Fruit fly (Drosophila melanogaster) whole organism, embryonic: ENCODE results near the gene CG42536.
A peak's percentile ranks its signal among the peaks of the same experiment; 100 is the strongest.

Experiments
- ATbp ChIP-seq: fragments of 200-800 bp; sonication (Bioruptor generic); optimal IDR thresholded peaks from 2 replicates; lab custom pipeline; 2017; ENCODE audit warnings: missing biosample characterization, mild to moderate bottlenecking, missing genetic modification characterization, missing genetic modification reagents
- Bgb ChIP-seq: fragments of 200-800 bp; sonication (Bioruptor generic); IDR thresholded peaks from 2 replicates; pipeline ENCODE4 v1.3.6; 2022; ENCODE audit warnings: missing biosample characterization, missing genetic modification characterization; ENCODE audit not compliant: partially characterized antibody
- CG10321 ChIP-seq: fragments of 200-800 bp; sonication (Bioruptor generic); IDR thresholded peaks from 2 replicates; pipeline ENCODE4 v1.3.6; 2022; ENCODE audit warnings: missing biosample characterization, missing genetic modification characterization
- CG11695 ChIP-seq: fragments of 200-800 bp; sonication (Bioruptor generic); IDR thresholded peaks from 3 replicates; pipeline ENCODE4 v1.3.6; 2022; ENCODE audit warnings: missing biosample characterization, missing genetic modification characterization
- CG13296 ChIP-seq: fragments of 200-800 bp; sonication (Bioruptor generic); optimal IDR thresholded peaks from 3 replicates; lab custom pipeline; 2018; ENCODE audit warnings: missing biosample characterization, mild to moderate bottlenecking, missing genetic modification characterization
- CG13894 ChIP-seq: fragments of 200-800 bp; sonication (Bioruptor generic); optimal IDR thresholded peaks from 3 replicates; lab custom pipeline; 2018; ENCODE audit warnings: missing biosample characterization, mild to moderate bottlenecking, missing genetic modification characterization, moderate library complexity
- CG14965 ChIP-seq: fragments of 200-800 bp; sonication (Bioruptor generic); optimal IDR thresholded peaks from 2 replicates; lab custom pipeline; 2016; ENCODE audit warnings: missing biosample characterization, missing genetic modification characterization, borderline replicate concordance
- CG15269 ChIP-seq: fragments of 200-800 bp; sonication (Bioruptor generic); optimal IDR thresholded peaks from 2 replicates; lab custom pipeline; 2018; ENCODE audit warnings: missing biosample characterization, mild to moderate bottlenecking, missing genetic modification characterization, moderate library complexity
- CG16813 ChIP-seq: fragments of 200-800 bp; sonication (Bioruptor generic); IDR thresholded peaks from 3 replicates; pipeline ENCODE4 v1.3.6; 2022; ENCODE audit warnings: missing biosample characterization, missing genetic modification characterization; ENCODE audit not compliant: partially characterized antibody
- CG1792 ChIP-seq: fragments of 200-800 bp; sonication (Bioruptor generic); optimal IDR thresholded peaks from 2 replicates; lab custom pipeline; 2016; ENCODE audit warnings: missing biosample characterization, missing genetic modification characterization
- CG18599 ChIP-seq: fragments of 200-800 bp; sonication (Bioruptor generic); optimal IDR thresholded peaks from 3 replicates; lab custom pipeline; 2017; ENCODE audit warnings: missing biosample characterization, missing genetic modification characterization, mild to moderate bottlenecking, moderate library complexity, missing genetic modification reagents
- CG2116 ChIP-seq: fragments of 200-800 bp; sonication (Bioruptor generic); optimal IDR thresholded peaks from 3 replicates; lab custom pipeline; 2018; ENCODE audit warnings: missing biosample characterization, mild to moderate bottlenecking, missing genetic modification characterization
- CG30431 ChIP-seq: fragments of 200-800 bp; sonication (Bioruptor generic); optimal IDR thresholded peaks from 2 replicates; lab custom pipeline; 2017; ENCODE audit warnings: missing biosample characterization, missing genetic modification characterization
- CG31388 ChIP-seq: fragments of 200-800 bp; sonication (Bioruptor generic); optimal IDR thresholded peaks from 2 replicates; lab custom pipeline; 2016; ENCODE audit warnings: missing biosample characterization, missing genetic modification characterization
- CG3281 ChIP-seq: fragments of 200-800 bp; sonication (Bioruptor generic); optimal IDR thresholded peaks from 3 replicates; lab custom pipeline; 2017; ENCODE audit warnings: missing biosample characterization, mild to moderate bottlenecking, missing genetic modification characterization
- CG6813 ChIP-seq: fragments of 200-800 bp; sonication (Bioruptor generic); optimal IDR thresholded peaks from 2 replicates; lab custom pipeline; 2017; ENCODE audit warnings: missing biosample characterization, missing genetic modification characterization, mild to moderate bottlenecking, moderate library complexity, missing genetic modification reagents
- CG6854 ChIP-seq: fragments of 200-800 bp; sonication (Bioruptor generic); optimal IDR thresholded peaks from 3 replicates; lab custom pipeline; 2017; ENCODE audit warnings: missing biosample characterization, mild to moderate bottlenecking, missing genetic modification characterization
- CG7963 ChIP-seq: fragments of 200-800 bp; sonication (Bioruptor generic); IDR thresholded peaks from 3 replicates; pipeline ENCODE4 v1.3.6; 2022; ENCODE audit warnings: missing biosample characterization, missing genetic modification characterization; ENCODE audit not compliant: partially characterized antibody
- CG8290 ChIP-seq, 3 experiments: fragments of 200-800 bp; sonication (Bioruptor generic); optimal IDR thresholded peaks; 2 replicates each; lab custom pipeline; 2016 to 2019; ENCODE audit warnings: missing biosample characterization in 3 of 3, missing genetic modification characterization in 3 of 3, mild to moderate bottlenecking in 2 of 3, moderate library complexity in 1 of 3
- CG8388 ChIP-seq: fragments of 200-800 bp; sonication (Bioruptor generic); optimal IDR thresholded peaks from 2 replicates; lab custom pipeline; 2019; ENCODE audit warnings: missing biosample characterization, mild to moderate bottlenecking, missing genetic modification characterization, moderate library complexity
- CG8765 ChIP-seq: fragments of 200-800 bp; sonication (Bioruptor generic); IDR thresholded peaks from 2 replicates; pipeline ENCODE4 v1.3.6; 2022; ENCODE audit warnings: missing biosample characterization, missing genetic modification characterization
- CoRest ChIP-seq: fragments of 200-800 bp; sonication (Bioruptor generic); optimal IDR thresholded peaks from 3 replicates; lab custom pipeline; 2018; ENCODE audit warnings: missing biosample characterization, mild to moderate bottlenecking, missing genetic modification characterization, moderate library complexity
- D19A ChIP-seq: fragments of 200-800 bp; optimal IDR thresholded peaks from 3 replicates; lab custom pipeline; 2019; ENCODE audit warnings: missing biosample characterization, mild to moderate bottlenecking, missing genetic modification characterization, moderate library complexity
- Dfd ChIP-seq, 2 experiments: fragments of >200 bp; optimal IDR thresholded peaks; 2 replicates each; lab custom pipeline; 2017; ENCODE audit warnings: missing biosample characterization in 2 of 2, missing genetic modification characterization in 2 of 2
- Dip2 ChIP-seq: fragments of 200-800 bp; sonication (Bioruptor generic); IDR thresholded peaks from 2 replicates; pipeline ENCODE4 v1.3.6; 2022; ENCODE audit warnings: missing biosample characterization, missing genetic modification characterization
- Dp ChIP-seq: fragments of 200-800 bp; sonication (Bioruptor generic); optimal IDR thresholded peaks from 2 replicates; lab custom pipeline; 2018; ENCODE audit warnings: missing biosample characterization, mild to moderate bottlenecking, missing genetic modification characterization, moderate library complexity
- HmgZ ChIP-seq: fragments of 200-800 bp; sonication (Bioruptor generic); optimal IDR thresholded peaks from 2 replicates; lab custom pipeline; 2018; ENCODE audit warnings: missing biosample characterization, mild to moderate bottlenecking, missing genetic modification characterization
- Hr78 ChIP-seq, 2 experiments: fragments of 200-800 bp in 1 of 2; fragments of >200 bp in 1 of 2; sonication (Bioruptor generic) in 1 of 2; optimal IDR thresholded peaks; 2 replicates each; lab custom pipeline; 2017 to 2019; ENCODE audit warnings: missing biosample characterization in 2 of 2, missing genetic modification characterization in 2 of 2, mild to moderate bottlenecking in 1 of 2, moderate library complexity in 1 of 2
- Max ChIP-seq: fragments of 200-800 bp; sonication (Bioruptor generic); optimal IDR thresholded peaks from 2 replicates; lab custom pipeline; 2016; ENCODE audit warnings: missing biosample characterization, mild to moderate bottlenecking, missing genetic modification characterization
- Nf-YA ChIP-seq: fragments of 200-800 bp; sonication (Bioruptor generic); IDR thresholded peaks from 2 replicates; pipeline ENCODE4 v1.3.6; 2022; ENCODE audit warnings: missing biosample characterization, missing genetic modification characterization
- Oli ChIP-seq: fragments of 200-800 bp; sonication (Bioruptor generic); optimal IDR thresholded peaks from 2 replicates; lab custom pipeline; 2018; ENCODE audit warnings: missing biosample characterization, mild to moderate bottlenecking, missing genetic modification characterization, moderate library complexity
- Optix ChIP-seq: fragments of 200-800 bp; sonication (Bioruptor generic); IDR thresholded peaks from 3 replicates; pipeline ENCODE4 v1.3.6; 2022; ENCODE audit warnings: missing biosample characterization, missing genetic modification characterization
- PHDP ChIP-seq: fragments of 200-800 bp; sonication (Bioruptor generic); optimal IDR thresholded peaks from 3 replicates; lab custom pipeline; 2018; ENCODE audit warnings: missing biosample characterization, mild to moderate bottlenecking, missing genetic modification characterization, moderate library complexity
- Sox102F ChIP-seq: fragments of 200-800 bp; sonication (Bioruptor generic); optimal IDR thresholded peaks from 2 replicates; lab custom pipeline; 2018; ENCODE audit warnings: missing biosample characterization, mild to moderate bottlenecking, missing genetic modification characterization, moderate library complexity
- Tbp ChIP-seq: fragments of >200 bp; optimal IDR thresholded peaks from 2 replicates; lab custom pipeline; 2018; ENCODE audit warnings: missing biosample characterization, missing genetic modification characterization
- aop ChIP-seq: fragments of 200-800 bp; sonication (Bioruptor generic); IDR thresholded peaks from 2 replicates; pipeline ENCODE4 v1.3.6; 2022; ENCODE audit warnings: missing biosample characterization, missing genetic modification characterization
- chif ChIP-seq, 2 experiments: fragments of 200-800 bp; sonication (Bioruptor generic); optimal IDR thresholded peaks; 3 replicates each; lab custom pipeline; 2016; ENCODE audit warnings: missing biosample characterization in 2 of 2, missing genetic modification characterization in 2 of 2
- chinmo ChIP-seq: fragments of 200-800 bp; sonication (Bioruptor generic); IDR thresholded peaks from 4 replicates; pipeline ENCODE4 v1.3.6; 2022; ENCODE audit warnings: missing biosample characterization, missing genetic modification characterization; ENCODE audit not compliant: partially characterized antibody
- chm ChIP-seq: fragments of 200-800 bp; sonication (Bioruptor generic); IDR thresholded peaks from 2 replicates; pipeline ENCODE4 v1.3.6; 2022; ENCODE audit warnings: missing biosample characterization, missing genetic modification characterization
- ci ChIP-seq: fragments of 200-800 bp; sonication (Bioruptor generic); IDR thresholded peaks from 3 replicates; pipeline ENCODE4 v1.3.6; 2022; ENCODE audit warnings: missing biosample characterization, missing genetic modification characterization
- dysf ChIP-seq: fragments of 200-800 bp; sonication (Bioruptor generic); IDR thresholded peaks from 3 replicates; pipeline ENCODE4 v1.3.6; 2022; ENCODE audit warnings: missing biosample characterization, missing genetic modification characterization
- gcm2 ChIP-seq: fragments of 200-800 bp; sonication (Bioruptor generic); optimal IDR thresholded peaks from 2 replicates; lab custom pipeline; 2016; ENCODE audit warnings: missing biosample characterization, missing genetic modification characterization
- gfzf ChIP-seq: fragments of 200-800 bp; sonication (Bioruptor generic); optimal IDR thresholded peaks from 2 replicates; lab custom pipeline; 2016; ENCODE audit warnings: missing biosample characterization, mild to moderate bottlenecking, missing genetic modification characterization, moderate library complexity
- grn ChIP-seq: fragments of 200-800 bp; sonication (Bioruptor generic); optimal IDR thresholded peaks from 3 replicates; lab custom pipeline; 2017; ENCODE audit warnings: missing biosample characterization, missing genetic modification characterization
- ind ChIP-seq: fragments of 200-800 bp; sonication (Bioruptor generic); optimal IDR thresholded peaks from 3 replicates; lab custom pipeline; 2016; ENCODE audit warnings: missing biosample characterization, missing genetic modification characterization
- insv ChIP-seq, 2 experiments: fragments of 200-800 bp; sonication (Bioruptor generic); optimal IDR thresholded peaks; 3 replicates each; lab custom pipeline; 2016 to 2018; ENCODE audit warnings: missing biosample characterization in 2 of 2, missing genetic modification characterization in 2 of 2
- jumu ChIP-seq: fragments of 200-800 bp; sonication (Bioruptor generic); optimal IDR thresholded peaks from 3 replicates; lab custom pipeline; 2016; ENCODE audit warnings: missing biosample characterization, missing genetic modification characterization
- phol ChIP-seq: fragments of 200-800 bp; sonication (Bioruptor generic); optimal IDR thresholded peaks from 3 replicates; lab custom pipeline; 2018; ENCODE audit warnings: missing biosample characterization, mild to moderate bottlenecking, missing genetic modification characterization, moderate library complexity
- seq ChIP-seq: fragments of 200-800 bp; sonication (Bioruptor generic); IDR thresholded peaks from 2 replicates; pipeline ENCODE4 v1.3.6; 2022; ENCODE audit warnings: missing biosample characterization, missing genetic modification characterization
- tio ChIP-seq: fragments of 200-800 bp; sonication (Bioruptor generic); optimal IDR thresholded peaks from 2 replicates; lab custom pipeline; 2017; ENCODE audit warnings: missing biosample characterization, missing genetic modification characterization, inconsistent platforms

CG42536 gene

dm6 chr3L:10648431-10648830 is 18.6 kb upstream of the CG42536 start (continued):
- TF ChIP-seq D19A (tag; lab: Kevin White, UChicago) (no peak), Sox102F (GFP tag; lab: Kevin White, UChicago) (peak; percentile 23), seq (GFP tag; lab: Robert Waterston, UW) (no peak), CG18599 (GFP tag; lab: Kevin White, UChicago) (no peak), CG31388 (no peak), ind (GFP tag; lab: Kevin White, UChicago) (no peak), dysf (GFP tag; lab: Robert Waterston, UW) (no peak), CG13894 (no peak), tio (GFP tag; lab: Kevin White, UChicago) (no peak), CG13296 (GFP tag; lab: Kevin White, UChicago) (no peak), CG11695 (GFP tag; lab: Robert Waterston, UW) (no peak), Nf-YA (GFP tag; lab: Robert Waterston, UW) (0 out of 2 replicates have a peak, but pooled peaks have one; percentile 24), phol (tag; lab: Kevin White, UChicago) (peak; percentile 9), CG16813 (no peak), aop (GFP tag; lab: Robert Waterston, UW) (no peak), CG8290 (GFP tag; optimal IDR thresholded peaks at IDR 0.05; lab: Kevin White, UChicago) (no peak), CG8290 (tag; optimal IDR thresholded peaks at IDR 0.05; lab: Kevin White, UChicago) (no peak), grn (GFP tag; lab: Kevin White, UChicago) (no peak), CoRest (tag; lab: Kevin White, UChicago) (no peak), CG3281 (GFP tag; lab: Kevin White, UChicago) (no peak), Bgb (GFP tag; lab: Robert Waterston, UW) (no peak), Dfd (GFP tag; optimal IDR thresholded peaks at IDR 0.05; lab: Kevin White, UChicago) (no peak), CG15269 (tag; lab: Kevin White, UChicago) (no peak), Optix (GFP tag; lab: Robert Waterston, UW) (no peak), gfzf (GFP tag; lab: Kevin White, UChicago) (no peak), HmgZ (tag; lab: Kevin White, UChicago) (no peak), chinmo (no peak), CG8388 (GFP tag; lab: Kevin White, UChicago) (peak; percentile 17), chif (GFP tag; optimal IDR thresholded peaks at IDR 0.05; lab: Kevin White, UChicago) (peak in 1 of 2 experiments; percentile 9), CG14965 (GFP tag; lab: Kevin White, UChicago) (no peak), ci (GFP tag; lab: Robert Waterston, UW) (0 out of 3 replicates have a peak, but pooled peaks have one; percentile 52), CG6854 (no peak), Max (no peak), CG2116 (GFP tag; lab: Kevin White, UChicago) (no peak), CG10321 (GFP tag; lab: Robert Waterston, UW) (no peak), chm (no peak), Oli (peak; percentile 1), ATbp (no peak), CG8765 (GFP tag; lab: Robert Waterston, UW) (no peak), PHDP (no peak), jumu (GFP tag; lab: Kevin White, UChicago) (no peak), CG30431 (no peak), Tbp (GFP tag; lab: Kevin White, UChicago) (no peak), insv (GFP tag; optimal IDR thresholded peaks at IDR 0.05; lab: Kevin White, UChicago) (no peak), Dp (no peak), CG7963 (GFP tag; lab: Robert Waterston, UW) (no peak), Dip2 (GFP tag; lab: Robert Waterston, UW) (no peak), gcm2 (GFP tag; lab: Kevin White, UChicago) (no peak), CG1792 (GFP tag; lab: Kevin White, UChicago) (no peak), CG6813 (GFP tag; lab: Kevin White, UChicago) (no peak), Hr78 (GFP tag; optimal IDR thresholded peaks at IDR 0.05; lab: Kevin White, UChicago) (no peak)
